Worm (Caenorhabditis elegans): ENCODE results near the gene F35E12.10.
A peak's percentile ranks its signal among the peaks of the same experiment; 100 is the strongest.

- TF ChIP-seq jun-1 (tag; optimal IDR thresholded peaks at IDR 0.05), result no peak
- TF ChIP-seq nhr-11 (tag; optimal IDR thresholded peaks at IDR 0.05), result no peak
- no peak for TF ChIP-seq fos-1 (tag; optimal IDR thresholded peaks at IDR 0.05)
- TF ChIP-seq daf-12 (tag; optimal IDR thresholded peaks at IDR 0.05), result no peak
- no peak for TF ChIP-seq ama-1 (optimal IDR thresholded peaks at IDR 0.05)
- TF ChIP-seq unc-39 (tag; optimal IDR thresholded peaks at IDR 0.05), result no peak
- TF ChIP-seq T26A8.4 (GFP tag; IDR thresholded peaks at IDR 0.05), result no peak
- TF ChIP-seq zip-2 (tag; optimal IDR thresholded peaks at IDR 0.05), result peak; percentile 16
- TF ChIP-seq nhr-48 (tag; optimal IDR thresholded peaks at IDR 0.05), result peak; percentile 33
- TF ChIP-seq F49E8.2 (tag; optimal IDR thresholded peaks at IDR 0.05; ENCODE audit: borderline replicate concordance), result no peak
Observed at ce11 chrV:13744901-13745300, 3.7 kb downstream of the F35E12.10 start, which contains the start of gene F35E12.9.

Data from whole organism, L4 larva.